Worm (Caenorhabditis elegans) whole organism, L1 larva: Measurements from ENCODE around the gene flp-3.

Experiments
- Y116A8C.19 ChIP-seq: sonication (generic microtip); optimal IDR thresholded peaks from 2 replicates; lab custom pipeline; 2016; ENCODE audit warnings: missing compliant biosample characterization, missing genetic modification characterization, borderline replicate concordance
- aha-1 ChIP-seq: fragments of 150-350 bp; optimal IDR thresholded peaks from 2 replicates; lab custom pipeline; 2014; ENCODE audit warnings: missing biosample characterization, missing genetic modification characterization
- aly-2 ChIP-seq: fragments of 150-350 bp; optimal IDR thresholded peaks from 2 replicates; lab custom pipeline; 2014; ENCODE audit warnings: missing biosample characterization, missing genetic modification characterization
- ceh-8 ChIP-seq: fragments of 200-800 bp; sonication (Bioruptor generic); optimal IDR thresholded peaks from 2 replicates; lab custom pipeline; 2018; ENCODE audit warnings: mild to moderate bottlenecking, missing genetic modification characterization, moderate library complexity, missing compliant biosample characterization
- ceh-82 ChIP-seq, 3 experiments: fragments of 150-350 bp in 1 of 3; sonication (generic microtip) in 2 of 3; optimal IDR thresholded peaks; 2 replicates each; lab custom pipeline; 2014 to 2017; ENCODE audit warnings: missing biosample characterization in 3 of 3, missing genetic modification characterization in 3 of 3
- ceh-90 ChIP-seq: sonication (generic microtip); optimal IDR thresholded peaks from 2 replicates; lab custom pipeline; 2016; ENCODE audit warnings: missing genetic modification characterization, missing compliant biosample characterization
- efl-1 ChIP-seq, 4 experiments: fragments of 150-350 bp; optimal IDR thresholded peaks in 3 of 4; peaks in 1 of 4; 1 replicate in 1 of 4; 2 replicates in 3 of 4; lab custom pipeline; 2014; ENCODE audit warnings: missing biosample characterization in 2 of 4, missing genetic modification characterization in 2 of 4, missing genetic modification reagents in 2 of 4
- egl-13 ChIP-seq: sonication (generic microtip); optimal IDR thresholded peaks from 2 replicates; lab custom pipeline; 2016; ENCODE audit warnings: missing genotype, missing genetic modification reagents, missing genetic modification characterization, missing compliant biosample characterization
- fos-1 ChIP-seq: fragments of 150-350 bp; optimal IDR thresholded peaks from 2 replicates; lab custom pipeline; 2014; ENCODE audit warnings: missing biosample characterization, missing genetic modification characterization
- hlh-4 ChIP-seq: sonication (generic microtip); optimal IDR thresholded peaks from 2 replicates; lab custom pipeline; 2016; ENCODE audit warnings: mild to moderate bottlenecking, missing genetic modification characterization, missing compliant biosample characterization
- lin-14 ChIP-seq: fragments of 200-800 bp; sonication (Bioruptor generic); optimal IDR thresholded peaks from 2 replicates; lab custom pipeline; 2018; ENCODE audit warnings: mild to moderate bottlenecking, missing genetic modification characterization, moderate library complexity, missing compliant biosample characterization
- lin-35 ChIP-seq, 2 experiments: fragments of 150-350 bp; optimal IDR thresholded peaks; 2 replicates each; lab custom pipeline; 2014; ENCODE audit warnings: missing biosample characterization in 2 of 2, missing genetic modification characterization in 2 of 2, missing genetic modification reagents in 2 of 2
- nhr-19 ChIP-seq: fragments of 200-800 bp; sonication (Bioruptor generic); conservative IDR thresholded peaks from 2 replicates; pipeline ENCODE4 v1.3.6; 2022; ENCODE audit warnings: missing genetic modification characterization, missing compliant biosample characterization
- nhr-20 ChIP-seq: sonication (generic microtip); optimal IDR thresholded peaks from 2 replicates; lab custom pipeline; 2016; ENCODE audit warnings: mild to moderate bottlenecking, missing genetic modification characterization, missing compliant biosample characterization
- nhr-28 ChIP-seq: fragments of 150-350 bp; optimal IDR thresholded peaks from 2 replicates; lab custom pipeline; 2014; ENCODE audit warnings: missing biosample characterization, missing genetic modification characterization
- nhr-71 ChIP-seq: sonication (generic microtip); optimal IDR thresholded peaks from 2 replicates; lab custom pipeline; 2016; ENCODE audit warnings: mild to moderate bottlenecking, missing genetic modification characterization, moderate library complexity, missing compliant biosample characterization
- nhr-77 ChIP-seq: fragments of 150-350 bp; optimal IDR thresholded peaks from 2 replicates; lab custom pipeline; 2014; ENCODE audit warnings: missing biosample characterization, missing genetic modification characterization
- nhr-84 ChIP-seq: sonication (generic microtip); optimal IDR thresholded peaks from 2 replicates; lab custom pipeline; 2017; ENCODE audit warnings: missing biosample characterization, missing genetic modification characterization
- nhr-85 ChIP-seq: sonication (generic microtip); peaks from one replicate; lab custom pipeline; 2016; ENCODE audit warnings: missing genetic modification characterization, inconsistent platforms, missing compliant biosample characterization
- nhr-90 ChIP-seq: sonication (generic microtip); optimal IDR thresholded peaks from 2 replicates; lab custom pipeline; 2016; ENCODE audit warnings: mild to moderate bottlenecking, missing genetic modification characterization, missing compliant biosample characterization; ENCODE audit not compliant: poor library complexity
- skn-1 ChIP-seq: fragments of 150-350 bp; optimal IDR thresholded peaks from 2 replicates; lab custom pipeline; 2014; ENCODE audit warnings: missing biosample characterization, missing genetic modification characterization
- snpc-4 ChIP-seq: fragments of 150-350 bp; optimal IDR thresholded peaks from 2 replicates; lab custom pipeline; 2014; ENCODE audit warnings: missing biosample characterization, missing genetic modification characterization
- sox-4 ChIP-seq: sonication (generic microtip); optimal IDR thresholded peaks from 2 replicates; lab custom pipeline; 2016; ENCODE audit warnings: missing genetic modification characterization, missing compliant biosample characterization
- sptf-1 ChIP-seq: fragments of 150-350 bp; optimal IDR thresholded peaks from 2 replicates; lab custom pipeline; 2014; ENCODE audit warnings: missing biosample characterization, missing genetic modification characterization
- swsn-7 ChIP-seq: sonication (generic microtip); optimal IDR thresholded peaks from 2 replicates; lab custom pipeline; 2016; ENCODE audit warnings: missing genetic modification characterization, missing compliant biosample characterization
- tbx-2 ChIP-seq: sonication (generic microtip); optimal IDR thresholded peaks from 2 replicates; lab custom pipeline; 2016; ENCODE audit warnings: missing genetic modification characterization, missing compliant biosample characterization
- unc-130 ChIP-seq: fragments of 150-350 bp; optimal IDR thresholded peaks from 2 replicates; lab custom pipeline; 2017; ENCODE audit warnings: missing biosample characterization, missing genetic modification characterization, inconsistent platforms
- unc-30 ChIP-seq: sonication (generic microtip); optimal IDR thresholded peaks from 2 replicates; lab custom pipeline; 2017; ENCODE audit warnings: missing biosample characterization, missing genetic modification characterization
- unc-86 ChIP-seq: sonication (generic microtip); optimal IDR thresholded peaks from 2 replicates; lab custom pipeline; 2016; ENCODE audit warnings: missing genetic modification characterization, missing compliant biosample characterization
- xbp-1 ChIP-seq: sonication (generic microtip); optimal IDR thresholded peaks from 2 replicates; lab custom pipeline; 2016; ENCODE audit warnings: missing genetic modification characterization, missing compliant biosample characterization
- zag-1 ChIP-seq: fragments of 150-350 bp; optimal IDR thresholded peaks from 2 replicates; lab custom pipeline; 2014; ENCODE audit warnings: missing biosample characterization, missing genetic modification characterization
- ztf-11 ChIP-seq, 2 experiments: sonication (generic microtip); optimal IDR thresholded peaks; 2 replicates each; lab custom pipeline; 2016 to 2017; ENCODE audit warnings: missing genetic modification characterization in 2 of 2, missing biosample characterization in 1 of 2, missing compliant biosample characterization in 1 of 2

The flp-3 gene

DNA sequence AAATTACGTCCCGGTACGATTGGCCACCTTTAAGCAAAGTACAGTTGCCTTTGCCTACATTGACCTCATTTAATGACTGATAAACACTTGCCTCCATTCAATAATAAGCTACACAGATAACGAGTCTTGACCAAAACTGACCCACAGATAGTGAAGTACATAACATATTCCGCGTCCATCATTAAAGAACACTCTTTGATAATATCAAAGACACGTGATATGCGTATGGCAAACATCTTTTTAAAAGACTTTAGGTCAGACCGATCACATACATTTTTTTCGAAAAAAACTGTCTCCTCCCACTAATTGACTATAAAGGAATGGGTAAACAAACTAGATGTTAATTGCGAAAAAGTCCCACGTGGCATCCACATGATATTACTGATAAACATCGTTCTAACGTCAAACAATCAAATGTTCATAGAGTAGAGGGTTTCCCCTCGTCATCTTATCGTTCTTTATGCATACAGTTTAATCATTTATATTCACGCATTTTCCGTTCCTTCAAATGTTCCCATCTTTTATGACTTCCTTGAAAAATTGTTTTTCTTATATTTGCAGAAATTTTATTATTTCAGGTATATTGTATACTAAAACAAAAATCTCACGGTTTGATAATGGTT, 8.6 kb downstream of the flp-3 start, which contains the start of gene W07E11.1 (continued):
- TF ChIP-seq ceh-90 (tag; lab: Kevin White, UChicago) (no peak), lin-35 (GFP tag; optimal IDR thresholded peaks at IDR 0.05; lab: Kevin White, UChicago) (peak in 1 of 2 experiments; percentile 66), aha-1 (tag; lab: Kevin White, UChicago) (no peak), nhr-28 (tag; lab: Kevin White, UChicago) (no peak), xbp-1 (no peak), efl-1 (optimal IDR thresholded peaks at IDR 0.05; lab: Kevin White, UChicago) (no peak), efl-1 (GFP tag; optimal IDR thresholded peaks at IDR 0.05 in 1 of 2; lab: Kevin White, UChicago) (peak in 1 of 2 experiments; percentile 82), nhr-20 (tag; lab: Kevin White, UChicago) (peak; percentile 72), nhr-71 (tag; lab: Kevin White, UChicago) (peak; percentile 63), unc-130 (tag; lab: Kevin White, UChicago) (no peak), snpc-4 (no peak), Y116A8C.19 (tag; lab: Kevin White, UChicago) (no peak), nhr-77 (tag; lab: Kevin White, UChicago) (no peak), skn-1 (no peak), hlh-4 (tag; lab: Kevin White, UChicago) (no peak)

DNA sequence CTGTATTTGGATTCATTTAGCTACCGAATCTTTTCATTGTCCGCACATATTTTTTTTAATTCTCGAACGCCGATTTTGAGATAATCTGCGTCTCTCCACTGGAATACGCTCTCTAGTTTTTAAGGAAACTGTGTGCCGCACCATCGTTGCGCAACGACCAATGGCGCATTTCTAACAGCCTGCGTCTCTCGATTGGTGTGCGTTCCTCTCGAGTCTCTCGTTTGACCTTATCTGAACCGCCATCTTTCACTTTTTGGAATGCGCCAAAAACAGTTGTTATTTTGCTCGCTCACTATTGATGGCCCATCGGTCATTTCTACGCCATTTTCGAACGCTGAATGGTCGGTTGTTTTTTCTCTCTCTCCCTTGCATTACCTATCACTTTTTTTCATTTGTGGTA, 9.5 kb downstream of the flp-3 start:
- TF ChIP-seq efl-1 (optimal IDR thresholded peaks at IDR 0.05; lab: Kevin White, UChicago) (no peak), efl-1 (GFP tag; optimal IDR thresholded peaks at IDR 0.05 in 1 of 2; lab: Kevin White, UChicago) (peak in 1 of 2 experiments; percentile 7), zag-1 (tag; lab: Kevin White, UChicago) (no peak)

- TF ChIP-seq efl-1 (optimal IDR thresholded peaks at IDR 0.05; lab: Kevin White, UChicago), result no peak
- no peak for TF ChIP-seq efl-1 (GFP tag; optimal IDR thresholded peaks at IDR 0.05 in 1 of 2; lab: Kevin White, UChicago)
- no peak for TF ChIP-seq egl-13 (tag; lab: Kevin White, UChicago)
- TF ChIP-seq lin-35 (GFP tag; optimal IDR thresholded peaks at IDR 0.05; lab: Kevin White, UChicago), result no peak
- no peak for TF ChIP-seq skn-1
- TF ChIP-seq aha-1 (tag; lab: Kevin White, UChicago), result no peak
- TF ChIP-seq ztf-11 (tag; optimal IDR thresholded peaks at IDR 0.05; lab: Kevin White, UChicago), result no peak
- no peak for TF ChIP-seq nhr-19
- no peak for TF ChIP-seq nhr-85 (tag; lab: Kevin White, UChicago)
- no peak for TF ChIP-seq sox-4
These were observed 11.7 kb downstream of the flp-3 start for ce11 chrX:10081077-10081476.

DNA sequence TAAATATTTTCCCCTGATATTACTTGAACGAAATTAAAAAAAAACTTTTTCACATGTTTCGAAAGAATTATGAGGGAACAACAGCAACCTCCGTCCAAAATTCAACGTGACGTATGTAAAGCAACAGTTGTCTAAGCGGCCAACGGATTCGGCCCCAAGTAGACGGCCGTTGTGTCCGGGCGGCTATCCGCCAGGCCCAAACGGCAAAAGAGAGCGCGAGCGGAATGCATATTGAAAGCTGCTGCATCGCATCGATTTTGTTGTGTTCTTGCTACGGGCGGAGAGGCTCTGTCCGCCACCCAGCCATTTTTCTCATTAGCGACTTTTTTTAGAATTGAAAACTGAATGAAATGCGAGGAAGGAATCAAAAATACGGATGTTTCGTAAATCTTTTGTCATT, 13.5 kb downstream of the flp-3 start:
- TF ChIP-seq unc-86 (no peak), unc-30 (tag; lab: Kevin White, UChicago) (no peak), nhr-84 (no peak), lin-14 (GFP tag; lab: Kevin White, UChicago) (peak; percentile 18), sptf-1 (tag; lab: Kevin White, UChicago) (no peak), ceh-82 (tag; optimal IDR thresholded peaks at IDR 0.05; lab: Kevin White, UChicago) (no peak), ztf-11 (tag; optimal IDR thresholded peaks at IDR 0.05; lab: Kevin White, UChicago) (no peak), Y116A8C.19 (tag; lab: Kevin White, UChicago) (no peak)

ce11 chrX:10078637-10079036, 14.1 kb downstream of the flp-3 start:
- TF ChIP-seq nhr-90 (tag; lab: Kevin White, UChicago) (no peak), tbx-2 (tag; lab: Kevin White, UChicago) (peak; percentile 11), aly-2 (tag; lab: Kevin White, UChicago) (peak; percentile 64)

DNA sequence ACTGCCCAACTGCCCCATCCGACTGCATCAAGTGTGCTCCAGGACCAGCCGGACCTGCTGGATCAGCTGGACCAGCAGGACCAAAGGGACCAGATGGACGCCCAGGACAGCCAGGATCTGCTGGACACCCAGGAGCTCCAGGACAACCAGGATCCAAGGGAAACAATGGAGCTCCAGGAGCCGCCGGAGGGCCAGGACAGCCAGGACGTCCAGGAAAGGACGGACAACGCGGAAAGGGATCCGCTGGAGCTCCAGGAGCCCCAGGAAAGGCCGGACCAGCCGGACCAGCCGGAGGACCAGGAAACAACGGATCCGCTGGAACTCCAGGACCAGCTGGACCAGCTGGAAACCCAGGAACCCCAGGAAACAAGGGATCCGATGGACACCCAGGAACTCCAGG, 14.7 kb downstream of the flp-3 start:
- TF ChIP-seq swsn-7 (tag; lab: Kevin White, UChicago) (no peak), hlh-4 (tag; lab: Kevin White, UChicago) (no peak), unc-86 (no peak), unc-30 (tag; lab: Kevin White, UChicago) (no peak), efl-1 (optimal IDR thresholded peaks at IDR 0.05; lab: Kevin White, UChicago) (no peak), efl-1 (GFP tag; optimal IDR thresholded peaks at IDR 0.05 in 1 of 2; lab: Kevin White, UChicago) (peak in 1 of 2 experiments; percentile 81), fos-1 (tag; lab: Kevin White, UChicago) (no peak), ceh-8 (GFP tag; lab: Kevin White, UChicago) (peak; percentile 79), egl-13 (tag; lab: Kevin White, UChicago) (no peak)
